Fruit fly (Drosophila melanogaster): ENCODE results near the gene CG10300.

DNA sequence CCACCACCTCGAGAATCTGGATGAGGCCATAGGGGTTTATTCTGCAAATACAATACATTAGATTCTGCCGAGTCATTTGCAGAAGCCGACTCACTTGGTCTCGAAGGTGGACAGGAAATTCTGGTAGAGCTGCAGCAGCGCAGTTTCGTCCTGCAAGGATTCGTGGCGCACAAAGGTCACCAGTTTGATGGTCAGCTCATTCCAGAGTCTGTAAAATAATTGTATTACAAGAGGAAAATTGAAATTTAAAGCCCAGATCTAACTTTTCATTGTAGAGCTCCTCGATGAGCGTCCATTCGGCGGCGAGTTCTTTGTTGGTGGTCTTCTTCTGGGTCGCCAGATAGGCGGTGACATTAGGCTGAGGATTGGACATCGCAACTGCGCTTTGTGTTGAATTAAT is 21.2 kb downstream of the CG10300 start:
- no peak for TF ChIP-seq CG6808 (GFP tag; optimal IDR thresholded peaks at IDR 0.05)
- TF ChIP-seq Hr38 (GFP tag; optimal IDR thresholded peaks at IDR 0.05): no peak
- no peak for TF ChIP-seq CG32006 (GFP tag; optimal IDR thresholded peaks at IDR 0.05)
- TF ChIP-seq CG6854 (GFP tag; optimal IDR thresholded peaks at IDR 0.05): no peak
- no peak for TF ChIP-seq Eip78C (GFP tag)
- no peak for TF ChIP-seq Eip75B (GFP tag; optimal IDR thresholded peaks at IDR 0.05)
- TF ChIP-seq ss (GFP tag; optimal IDR thresholded peaks at IDR 0.05): no peak
- no peak for TF ChIP-seq Gug (GFP tag; IDR thresholded peaks at IDR 0.05)
- TF ChIP-seq fd59A (GFP tag; optimal IDR thresholded peaks at IDR 0.05): no peak
- TF ChIP-seq CG6792 (GFP tag; optimal IDR thresholded peaks at IDR 0.05): no peak
